Worm (Caenorhabditis elegans) whole organism, L4 larva: ENCODE data around the gene W09H1.4.

Source experiments
- lin-39 ChIP-seq: fragments of 150-350 bp; optimal IDR thresholded peaks from 2 replicates; lab custom pipeline; 2014; ENCODE audit warnings: missing biosample characterization, missing genetic modification reagents, missing genetic modification characterization
- lsy-2 ChIP-seq, 2 experiments: fragments of 150-350 bp in 1 of 2; sonication (generic microtip) in 1 of 2; optimal IDR thresholded peaks; 2 replicates each; lab custom pipeline; 2014 to 2017; ENCODE audit warnings: missing biosample characterization in 2 of 2, missing genetic modification characterization in 2 of 2
- nhr-237 ChIP-seq: sonication (generic microtip); optimal IDR thresholded peaks from 2 replicates; lab custom pipeline; 2017; ENCODE audit warnings: missing biosample characterization, missing genetic modification characterization
- pha-4 ChIP-seq, 2 experiments: fragments of 150-350 bp in 1 of 2; fragments of 200-800 bp in 1 of 2; sonication (Bioruptor generic) in 1 of 2; IDR thresholded peaks in 1 of 2; optimal IDR thresholded peaks in 1 of 2; 2 replicates each; pipeline versions ENCODE4 v1.3.6 to Lab custom; 2014 to 2022; ENCODE audit warnings: missing genetic modification characterization in 2 of 2, missing genetic modification reagents in 2 of 2, missing biosample characterization in 1 of 2, missing compliant biosample characterization in 1 of 2
- snpc-4 ChIP-seq: fragments of 150-350 bp; optimal IDR thresholded peaks from 2 replicates; lab custom pipeline; 2014; ENCODE audit warnings: missing biosample characterization, missing genetic modification characterization

DNA sequence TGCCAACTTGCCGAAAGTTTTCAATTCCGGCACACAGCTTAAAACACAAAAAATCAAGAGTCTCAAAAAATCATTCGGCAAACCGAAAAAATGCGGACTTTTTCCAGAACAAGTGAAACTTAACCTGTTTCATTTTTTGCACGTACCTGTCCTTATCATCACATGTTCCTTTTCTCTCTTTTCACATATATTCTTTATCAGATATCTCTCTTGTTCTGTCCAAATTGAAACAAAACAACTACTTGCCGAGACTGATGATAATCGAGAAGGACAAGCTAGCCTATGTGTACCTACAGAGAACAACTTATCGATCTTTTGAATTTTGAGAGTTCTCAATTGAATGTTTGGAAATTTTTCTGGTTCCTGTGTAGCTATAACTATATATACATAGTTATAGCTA, 33.4 kb upstream of the W09H1.4 start:
- TF ChIP-seq nhr-237 (tag; lab: Kevin White, UChicago) (no peak), lin-39 (tag; lab: Kevin White, UChicago) (no peak), pha-4 (GFP tag; IDR thresholded peaks at IDR 0.05; lab: Robert Waterston, UW) (no peak), pha-4 (tag; optimal IDR thresholded peaks at IDR 0.05; lab: Kevin White, UChicago) (no peak), lsy-2 (tag; optimal IDR thresholded peaks at IDR 0.05; lab: Kevin White, UChicago) (no peak), snpc-4 (tag; lab: Kevin White, UChicago) (no peak)
